Worm (Caenorhabditis elegans) whole organism, young adult: ENCODE results near the gene str-74.
A peak's percentile ranks its signal among the peaks of the same experiment; 100 is the strongest.

Source experiments
- B0019.2 ChIP-seq: fragments of 200-800 bp; sonication (Bioruptor generic); conservative IDR thresholded peaks from 2 replicates; pipeline ENCODE4 v1.3.6; 2022; ENCODE audit warnings: missing genetic modification reagents, missing genetic modification characterization, missing compliant biosample characterization
- B0035.1 ChIP-seq: sonication (generic microtip); optimal IDR thresholded peaks from 2 replicates; lab custom pipeline; 2016; ENCODE audit warnings: missing genetic modification characterization, mild to moderate bottlenecking, missing compliant biosample characterization, missing genotype, missing genetic modification reagents
- B0336.3 ChIP-seq: fragments of 200-800 bp; sonication (Bioruptor generic); IDR thresholded peaks from 2 replicates; pipeline ENCODE4 v1.3.6; 2022; ENCODE audit warnings: missing genetic modification characterization, missing compliant biosample characterization
- D2030.7 ChIP-seq: fragments of 200-800 bp; sonication (Bioruptor generic); IDR thresholded peaks from 2 replicates; pipeline ENCODE4 v1.3.6; 2022; ENCODE audit warnings: missing genetic modification reagents, missing genetic modification characterization, missing compliant biosample characterization
- F22D6.2 ChIP-seq: sonication (generic microtip); optimal IDR thresholded peaks from 2 replicates; lab custom pipeline; 2016; ENCODE audit warnings: mild to moderate bottlenecking, missing genetic modification characterization, missing compliant biosample characterization
- F23B12.7 ChIP-seq: sonication (generic microtip); optimal IDR thresholded peaks from 2 replicates; lab custom pipeline; 2017; ENCODE audit warnings: missing genetic modification characterization, mild to moderate bottlenecking, missing compliant biosample characterization, antibody characterized with exemption, moderate library complexity; ENCODE audit not compliant: insufficient read depth
- F33H1.4 ChIP-seq: fragments of 200-800 bp; sonication (Bioruptor generic); IDR thresholded peaks from 2 replicates; pipeline ENCODE4 v1.3.6; 2022; ENCODE audit warnings: missing genetic modification reagents, missing genetic modification characterization, missing compliant biosample characterization
- F39B2.1 ChIP-seq: fragments of 200-800 bp; sonication (Bioruptor generic); IDR thresholded peaks from 2 replicates; pipeline ENCODE4 v1.3.6; 2022; ENCODE audit warnings: missing genetic modification reagents, missing genetic modification characterization, missing compliant biosample characterization
- F57A8.1 ChIP-seq: fragments of 200-800 bp; sonication (Bioruptor generic); optimal IDR thresholded peaks from 2 replicates; lab custom pipeline; 2018; ENCODE audit warnings: mild to moderate bottlenecking, missing genetic modification characterization, moderate library complexity, missing compliant biosample characterization
- Y53G8AR.9 ChIP-seq: fragments of 200-800 bp; sonication (Bioruptor generic); conservative IDR thresholded peaks from 2 replicates; pipeline ENCODE4 v1.3.6; 2022; ENCODE audit warnings: missing genetic modification reagents, missing genetic modification characterization, missing compliant biosample characterization
- Y56A3A.18 ChIP-seq: fragments of 200-800 bp; sonication (Bioruptor generic); IDR thresholded peaks from 2 replicates; pipeline ENCODE4 v1.3.6; 2022; ENCODE audit warnings: missing genetic modification reagents, missing genetic modification characterization, missing compliant biosample characterization
- aptf-2 ChIP-seq: fragments of 200-800 bp; sonication (Bioruptor generic); conservative IDR thresholded peaks from 2 replicates; pipeline ENCODE4 v1.3.6; 2022; ENCODE audit warnings: missing genetic modification reagents, missing genetic modification characterization, missing compliant biosample characterization
- atf-7 ChIP-seq: sonication (generic microtip); optimal IDR thresholded peaks from 2 replicates; lab custom pipeline; 2017; ENCODE audit warnings: mild to moderate bottlenecking, missing genetic modification characterization, missing compliant biosample characterization
- cebp-1 ChIP-seq, 2 experiments: fragments of 200-800 bp in 1 of 2; sonication (Bioruptor generic) in 1 of 2; sonication (generic microtip) in 1 of 2; IDR thresholded peaks in 1 of 2; optimal IDR thresholded peaks in 1 of 2; 2 replicates each; pipeline versions ENCODE4 v1.3.6 to Lab custom; 2017 to 2022; ENCODE audit warnings: missing compliant biosample characterization in 2 of 2, missing genetic modification characterization in 2 of 2, mild to moderate bottlenecking in 1 of 2, missing genetic modification reagents in 1 of 2, moderate library complexity in 1 of 2
- ceh-100 ChIP-seq: fragments of 200-800 bp; sonication (Bioruptor generic); IDR thresholded peaks from 2 replicates; pipeline ENCODE4 v1.3.6; 2022; ENCODE audit warnings: missing genetic modification reagents, missing genetic modification characterization, missing compliant biosample characterization
- ceh-27 ChIP-seq: fragments of 200-800 bp; sonication (Bioruptor generic); optimal IDR thresholded peaks from 2 replicates; lab custom pipeline; 2018; ENCODE audit warnings: mild to moderate bottlenecking, missing genetic modification characterization, moderate library complexity, missing compliant biosample characterization
- chd-7 ChIP-seq: sonication (generic microtip); optimal IDR thresholded peaks from 2 replicates; lab custom pipeline; 2016; ENCODE audit warnings: mild to moderate bottlenecking, missing genetic modification characterization, moderate library complexity, missing compliant biosample characterization
- die-1 ChIP-seq: sonication (generic microtip); optimal IDR thresholded peaks from 2 replicates; lab custom pipeline; 2016; ENCODE audit warnings: missing genotype, mild to moderate bottlenecking, missing genetic modification characterization, missing compliant biosample characterization
- dox-1 ChIP-seq: fragments of 200-800 bp; sonication (Bioruptor generic); IDR thresholded peaks from 2 replicates; pipeline ENCODE4 v1.3.6; 2022; ENCODE audit warnings: missing genetic modification reagents, missing genetic modification characterization, missing compliant biosample characterization
- dpff-1 ChIP-seq: sonication (generic microtip); optimal IDR thresholded peaks from 2 replicates; lab custom pipeline; 2017; ENCODE audit warnings: mild to moderate bottlenecking, missing genetic modification characterization, missing compliant biosample characterization
- hlh-12 ChIP-seq: sonication (generic microtip); optimal IDR thresholded peaks from 2 replicates; lab custom pipeline; 2016; ENCODE audit warnings: missing genetic modification characterization, missing compliant biosample characterization
- hlh-26 ChIP-seq: fragments of 200-800 bp; sonication (Bioruptor generic); conservative IDR thresholded peaks from 2 replicates; pipeline ENCODE4 v1.3.6; 2022; ENCODE audit warnings: missing genetic modification reagents, missing genetic modification characterization, missing compliant biosample characterization
- hmg-20 ChIP-seq: fragments of 200-800 bp; sonication (Bioruptor generic); IDR thresholded peaks from 2 replicates; pipeline ENCODE4 v1.3.6; 2022; ENCODE audit warnings: missing genetic modification reagents, missing genetic modification characterization, missing compliant biosample characterization
- lin-40 ChIP-seq: sonication (generic microtip); optimal IDR thresholded peaks from 2 replicates; lab custom pipeline; 2016; ENCODE audit warnings: missing genetic modification characterization, mild to moderate bottlenecking, missing compliant biosample characterization, missing genotype, missing genetic modification reagents
- lin-54 ChIP-seq: fragments of 200-800 bp; sonication (Bioruptor generic); optimal IDR thresholded peaks from 2 replicates; lab custom pipeline; 2018; ENCODE audit warnings: mild to moderate bottlenecking, missing genetic modification characterization, missing compliant biosample characterization
- lir-1 ChIP-seq: fragments of 200-800 bp; sonication (Bioruptor generic); conservative IDR thresholded peaks from 2 replicates; pipeline ENCODE4 v1.3.6; 2022; ENCODE audit warnings: missing genetic modification reagents, missing genetic modification characterization, missing compliant biosample characterization
- lsl-1 ChIP-seq: fragments of 200-800 bp; sonication (Bioruptor generic); optimal IDR thresholded peaks from 2 replicates; lab custom pipeline; 2018; ENCODE audit warnings: mild to moderate bottlenecking, missing genetic modification characterization, moderate library complexity, missing compliant biosample characterization
- madf-8 ChIP-seq: fragments of 200-800 bp; sonication (Bioruptor generic); conservative IDR thresholded peaks from 2 replicates; pipeline ENCODE4 v1.3.6; 2022; ENCODE audit warnings: missing genetic modification reagents, missing genetic modification characterization, missing compliant biosample characterization
- mel-28 ChIP-seq: sonication (generic microtip); optimal IDR thresholded peaks from 2 replicates; lab custom pipeline; 2016; ENCODE audit warnings: borderline replicate concordance, mild to moderate bottlenecking, missing genetic modification characterization, missing compliant biosample characterization
- mxl-1 ChIP-seq: sonication (generic microtip); optimal IDR thresholded peaks from 2 replicates; lab custom pipeline; 2016; ENCODE audit warnings: missing genetic modification characterization, missing compliant biosample characterization
- nhr-80 ChIP-seq: sonication (generic microtip); optimal IDR thresholded peaks from 2 replicates; lab custom pipeline; 2016; ENCODE audit warnings: missing genetic modification characterization, missing compliant biosample characterization
- rec-8 ChIP-seq, 2 experiments: sonication (generic microtip); optimal IDR thresholded peaks; 2 replicates each; lab custom pipeline; 2016; ENCODE audit warnings: mild to moderate bottlenecking in 2 of 2, missing genetic modification characterization in 2 of 2, missing genetic modification reagents in 2 of 2, missing genotype in 2 of 2, missing biosample characterization in 1 of 2, missing compliant biosample characterization in 1 of 2, moderate library complexity in 1 of 2
- rpc-1 ChIP-seq, 2 experiments: fragments of 150-350 bp in 1 of 2; sonication (generic microtip) in 1 of 2; optimal IDR thresholded peaks; 2 replicates each; lab custom pipeline; 2014 to 2018; ENCODE audit warnings: missing biosample characterization in 1 of 2, missing genetic modification characterization in 1 of 2, missing genetic modification reagents in 1 of 2, missing genotype in 1 of 2
- snpc-1.1 ChIP-seq: sonication (generic microtip); optimal IDR thresholded peaks from 2 replicates; lab custom pipeline; 2017; ENCODE audit warnings: missing genetic modification characterization, mild to moderate bottlenecking, missing compliant biosample characterization, antibody characterized with exemption, moderate library complexity, missing genotype, missing genetic modification reagents; ENCODE audit not compliant: insufficient read depth
- tbp1 ChIP-seq: fragments of 200-800 bp; sonication (Bioruptor generic); optimal IDR thresholded peaks from 2 replicates; lab custom pipeline; 2018; ENCODE audit warnings: mild to moderate bottlenecking, missing genetic modification characterization, missing compliant biosample characterization
- tbx-9 ChIP-seq: sonication (generic microtip); optimal IDR thresholded peaks from 2 replicates; lab custom pipeline; 2016; ENCODE audit warnings: borderline replicate concordance, missing genetic modification characterization, inconsistent platforms, missing compliant biosample characterization
- zim-3 ChIP-seq: sonication (generic microtip); optimal IDR thresholded peaks from 2 replicates; lab custom pipeline; 2017; ENCODE audit warnings: mild to moderate bottlenecking, missing genetic modification characterization, moderate library complexity, missing compliant biosample characterization
- ztf-18 ChIP-seq: sonication (generic microtip); optimal IDR thresholded peaks from 2 replicates; lab custom pipeline; 2016; ENCODE audit warnings: missing genotype, mild to moderate bottlenecking, missing genetic modification characterization, missing compliant biosample characterization
- ztf-22 ChIP-seq: fragments of 200-800 bp; sonication (Bioruptor generic); optimal IDR thresholded peaks from 2 replicates; lab custom pipeline; 2018; ENCODE audit warnings: mild to moderate bottlenecking, missing genetic modification characterization, moderate library complexity, missing compliant biosample characterization
- ztf-26 ChIP-seq: sonication (generic microtip); optimal IDR thresholded peaks from 2 replicates; lab custom pipeline; 2017; ENCODE audit warnings: missing genetic modification characterization, missing compliant biosample characterization

str-74 gene

DNA sequence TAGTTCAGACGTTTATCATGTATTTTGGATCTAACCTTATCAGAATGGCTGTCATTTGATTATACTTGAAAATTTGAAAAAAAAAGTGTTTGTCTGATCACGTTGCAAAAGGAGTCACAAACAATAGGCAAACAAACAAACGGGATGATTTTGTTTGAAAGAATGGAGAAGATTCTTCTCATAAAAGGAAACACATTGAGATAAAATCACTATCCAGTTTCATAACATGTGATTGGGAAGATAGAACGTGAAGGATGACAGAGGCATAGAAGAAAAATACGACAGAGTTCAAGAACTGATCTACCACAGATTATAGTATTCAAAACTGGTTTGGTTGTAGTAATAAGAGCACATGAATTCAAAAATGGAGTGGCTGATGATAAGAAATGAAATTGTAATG is 22.1 kb downstream of the str-74 start, which contains the start of gene F44A6.5:
Gene F44A6.5, minus strand, starts transcription at position 151 of the 400 bp plus-strand sequence.
- TF ChIP-seq lin-54 (GFP tag; lab: Kevin White, UChicago) (no peak), cebp-1 (GFP tag; IDR thresholded peaks at IDR 0.05; lab: Robert Waterston, UW) (no peak), cebp-1 (tag; optimal IDR thresholded peaks at IDR 0.05; lab: Kevin White, UChicago) (peak; percentile 4), aptf-2 (GFP tag; lab: Robert Waterston, UW) (no peak), F33H1.4 (GFP tag; lab: Robert Waterston, UW) (no peak), tbp1 (GFP tag; lab: Kevin White, UChicago) (peak; percentile 2), ztf-26 (tag; lab: Kevin White, UChicago) (peak; percentile 19), nhr-80 (tag; lab: Kevin White, UChicago) (peak; percentile 53), F22D6.2 (tag; lab: Kevin White, UChicago) (no peak), F23B12.7 (peak; percentile 2), lsl-1 (no peak), mxl-1 (tag; lab: Kevin White, UChicago) (no peak), lin-40 (peak; percentile 42)

DNA sequence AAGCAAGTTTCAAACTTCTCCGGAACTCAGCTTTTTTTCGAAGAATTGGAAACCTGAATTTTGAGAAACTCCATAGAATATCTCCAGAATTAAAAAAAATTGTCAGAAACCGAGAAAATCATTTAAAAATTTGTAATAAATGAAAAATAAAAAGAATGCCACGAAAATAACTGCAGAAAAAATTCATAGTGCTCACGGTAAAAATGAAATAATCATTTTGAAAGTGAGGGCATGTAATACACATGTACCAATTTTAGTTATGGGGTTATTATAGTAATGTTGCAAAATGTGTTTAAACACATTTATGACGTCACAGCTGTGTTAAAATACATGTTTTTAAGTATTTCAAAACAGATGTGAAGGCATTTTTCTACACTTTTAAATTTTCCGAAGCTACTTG is 24.0 kb downstream of the str-74 start:
- TF ChIP-seq D2030.7 (GFP tag; lab: Robert Waterston, UW) = no peak
- no peak for TF ChIP-seq hmg-20 (GFP tag; lab: Robert Waterston, UW)
- TF ChIP-seq B0336.3 (GFP tag; lab: Robert Waterston, UW) = no peak
- no peak for TF ChIP-seq snpc-1.1 (tag; lab: Kevin White, UChicago)
- no peak for TF ChIP-seq rpc-1 (optimal IDR thresholded peaks at IDR 0.05; lab: Kevin White, UChicago)
- TF ChIP-seq rpc-1 (tag; optimal IDR thresholded peaks at IDR 0.05; lab: Kevin White, UChicago) = no peak

DNA sequence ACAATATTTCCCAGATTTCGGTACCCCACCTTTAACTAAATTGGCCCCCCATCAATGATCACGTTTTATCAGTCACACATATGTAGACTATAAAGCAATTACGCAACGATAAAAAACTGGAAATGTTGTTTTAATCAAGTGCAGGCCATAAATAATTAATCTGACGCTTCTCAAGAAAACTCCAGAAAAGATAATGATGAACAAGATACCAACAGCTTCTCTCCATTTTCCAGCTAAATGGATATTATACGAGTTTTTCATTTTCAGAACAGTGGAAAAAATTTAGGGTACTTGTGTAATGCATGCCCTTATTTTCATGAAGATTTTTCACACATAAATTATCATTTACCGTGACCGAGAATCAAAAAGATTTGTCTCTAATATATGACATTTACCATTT is 24.5 kb downstream of the str-74 start:
- TF ChIP-seq nhr-80 (tag; lab: Kevin White, UChicago) (peak; percentile 36), F57A8.1 (GFP tag; lab: Kevin White, UChicago) (no peak)

DNA sequence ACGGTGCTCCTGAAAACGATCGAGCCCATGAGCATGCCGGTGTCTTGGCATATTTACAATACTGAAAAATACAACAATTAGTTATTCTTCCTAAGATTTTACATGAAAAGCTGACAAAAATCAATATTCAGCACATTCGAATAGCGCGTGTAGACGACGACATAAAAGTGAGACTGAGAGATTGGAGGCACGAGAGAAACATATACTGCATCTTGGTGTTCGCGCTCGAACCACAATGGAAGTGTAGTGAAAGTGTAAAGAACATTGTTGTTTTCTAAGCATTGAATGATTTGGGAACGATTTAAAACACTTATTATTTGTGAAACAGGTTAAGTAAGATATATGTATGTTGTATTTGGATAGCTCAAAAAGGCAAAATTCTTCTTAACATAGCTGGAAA is 25.4 kb downstream of the str-74 start, which contains the start of gene F44A6.4:
Gene F44A6.4, minus strand, starts transcription at position 67 of the 400 bp plus-strand sequence.
- TF ChIP-seq Y56A3A.18 (GFP tag; lab: Robert Waterston, UW) (no peak), B0035.1 (tag; lab: Kevin White, UChicago) (no peak), rec-8 (tag; optimal IDR thresholded peaks at IDR 0.05; lab: Kevin White, UChicago) (no peak), B0019.2 (GFP tag; lab: Robert Waterston, UW) (no peak), madf-8 (GFP tag; lab: Robert Waterston, UW) (no peak), hlh-26 (GFP tag; lab: Robert Waterston, UW) (no peak), ztf-22 (no peak), ztf-18 (tag; lab: Kevin White, UChicago) (no peak), ceh-100 (GFP tag; lab: Robert Waterston, UW) (no peak), rpc-1 (optimal IDR thresholded peaks at IDR 0.05; lab: Kevin White, UChicago) (no peak), rpc-1 (tag; optimal IDR thresholded peaks at IDR 0.05; lab: Kevin White, UChicago) (no peak), die-1 (no peak), cebp-1 (GFP tag; IDR thresholded peaks at IDR 0.05; lab: Robert Waterston, UW) (no peak), cebp-1 (tag; optimal IDR thresholded peaks at IDR 0.05; lab: Kevin White, UChicago) (no peak), chd-7 (tag; lab: Kevin White, UChicago) (no peak)

DNA sequence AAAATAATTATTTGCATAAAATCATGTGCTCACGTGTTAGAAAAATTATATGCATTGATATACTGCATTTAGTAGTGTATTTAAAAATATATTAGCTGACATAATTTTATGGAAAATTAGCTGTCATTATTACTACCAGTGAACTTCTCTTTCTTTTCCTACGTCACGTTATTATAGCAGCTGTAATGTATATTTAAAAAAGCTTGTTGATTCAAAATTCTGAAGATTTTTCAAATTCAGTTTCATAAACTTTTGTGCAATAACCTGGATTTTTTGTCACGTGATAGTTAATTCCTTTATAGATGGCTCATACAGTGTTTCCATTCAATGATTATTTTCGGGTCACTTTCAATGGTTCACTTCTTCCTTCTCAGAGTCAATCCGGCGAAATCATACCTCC is 28.4 kb downstream of the str-74 start, which contains the start of gene F44A6.3:
Gene F44A6.3, plus strand, starts transcription at position 301 of the 400 bp plus-strand sequence.
- TF ChIP-seq lir-1 (GFP tag; lab: Robert Waterston, UW) = no peak
- no peak for TF ChIP-seq die-1
- TF ChIP-seq tbx-9 (tag; lab: Kevin White, UChicago) = no peak
- TF ChIP-seq mel-28 (tag; lab: Kevin White, UChicago) = no peak
- TF ChIP-seq F39B2.1 (GFP tag; lab: Robert Waterston, UW) = no peak
- TF ChIP-seq ceh-27 (GFP tag; lab: Kevin White, UChicago) = no peak
- no peak for TF ChIP-seq lin-40
- TF ChIP-seq zim-3 (tag; lab: Kevin White, UChicago) = no peak
- no peak for TF ChIP-seq rec-8 (tag; optimal IDR thresholded peaks at IDR 0.05; lab: Kevin White, UChicago)
- no peak for TF ChIP-seq hlh-26 (GFP tag; lab: Robert Waterston, UW)
- no peak for TF ChIP-seq Y53G8AR.9 (GFP tag; lab: Robert Waterston, UW)
- no peak for TF ChIP-seq atf-7 (tag; lab: Kevin White, UChicago)
- TF ChIP-seq dox-1 = no peak
- no peak for TF ChIP-seq hlh-12
- TF ChIP-seq dpff-1 (tag; lab: Kevin White, UChicago) = no peak
